Fruit fly (Drosophila melanogaster): ENCODE results near the gene Polr1E.
A peak's percentile ranks its signal among the peaks of the same experiment; 100 is the strongest.

The Polr1E gene

dm6 chr3R:18295262-18295944 lies 6.1 kb downstream of the Polr1E start (continued):
- peak; percentile 59; the same call in 2 of the 3 replicates for TF ChIP-seq CG6791 (GFP tag; IDR thresholded peaks at IDR 0.05; ENCODE audit: partially characterized antibody)
- no peak for TF ChIP-seq lov (optimal IDR thresholded peaks at IDR 0.05)
- TF ChIP-seq lov (GFP tag; IDR thresholded peaks at IDR 0.05), result no peak
- no peak for TF ChIP-seq CG33213 (GFP tag; optimal IDR thresholded peaks at IDR 0.05)
- TF ChIP-seq CG17612 (GFP tag; IDR thresholded peaks at IDR 0.05), result no peak
- TF ChIP-seq CG7839 (tag; optimal IDR thresholded peaks at IDR 0.05), result peak; percentile 24
- no peak for TF ChIP-seq CG12071 (GFP tag; optimal IDR thresholded peaks at IDR 0.05)
- TF ChIP-seq trem (tag; optimal IDR thresholded peaks at IDR 0.05), result no peak
- no peak for TF ChIP-seq vvl (GFP tag; IDR thresholded peaks at IDR 0.05)
- no peak for TF ChIP-seq H15 (GFP tag; IDR thresholded peaks at IDR 0.05)
- TF ChIP-seq Usf (GFP tag; optimal IDR thresholded peaks at IDR 0.05), result no peak
- no peak for TF ChIP-seq lola (GFP tag; optimal IDR thresholded peaks at IDR 0.05)
- TF ChIP-seq CG1529 (GFP tag; optimal IDR thresholded peaks at IDR 0.05), result no peak
- no peak for TF ChIP-seq Abd-B (GFP tag; optimal IDR thresholded peaks at IDR 0.05)
- TF ChIP-seq Doc3 (GFP tag; IDR thresholded peaks at IDR 0.05; ENCODE audit: partially characterized antibody), result no peak
- TF ChIP-seq lbe (GFP tag; optimal IDR thresholded peaks at IDR 0.05), result no peak
- no peak for TF ChIP-seq CG4730 (GFP tag; IDR thresholded peaks at IDR 0.05)
- no peak for TF ChIP-seq CG10462 (GFP tag; optimal IDR thresholded peaks at IDR 0.05)
- no peak for TF ChIP-seq Bdp1 (GFP tag; optimal IDR thresholded peaks at IDR 0.05)
- peak; percentile 5 for TF ChIP-seq Hsf (GFP tag; optimal IDR thresholded peaks at IDR 0.05)
- peak; percentile 21 for TF ChIP-seq Nf-YC (tag; optimal IDR thresholded peaks at IDR 0.05)
- TF ChIP-seq Pdp1 (GFP tag; optimal IDR thresholded peaks at IDR 0.05), result no peak
- no peak for TF ChIP-seq CG11504 (tag; optimal IDR thresholded peaks at IDR 0.05)
- no peak for TF ChIP-seq CG34422 (GFP tag; IDR thresholded peaks at IDR 0.05)
- TF ChIP-seq ci (GFP tag; IDR thresholded peaks at IDR 0.05), result no peak
- TF ChIP-seq Lim3 (GFP tag; IDR thresholded peaks at IDR 0.05), result no peak
- TF ChIP-seq CG13424 (tag; optimal IDR thresholded peaks at IDR 0.05), result peak; percentile 31
- peak; percentile 50; the same call in 2 of the 3 replicates for TF ChIP-seq CG16813 (GFP tag; IDR thresholded peaks at IDR 0.05; ENCODE audit: partially characterized antibody)
- no peak for TF ChIP-seq trh (GFP tag; optimal IDR thresholded peaks at IDR 0.05)
- TF ChIP-seq repo (GFP tag; optimal IDR thresholded peaks at IDR 0.05), result no peak
- TF ChIP-seq CG34224 (GFP tag; IDR thresholded peaks at IDR 0.05; ENCODE audit: partially characterized antibody), result no peak
- no peak; the same call in 2 of the 3 replicates for TF ChIP-seq vnd (GFP tag; IDR thresholded peaks at IDR 0.05; ENCODE audit: partially characterized antibody)
- TF ChIP-seq Gug (GFP tag; IDR thresholded peaks at IDR 0.05), result no peak
- TF ChIP-seq phol (tag; optimal IDR thresholded peaks at IDR 0.05), result peak; percentile 18
- no peak for TF ChIP-seq Camta (GFP tag; optimal IDR thresholded peaks at IDR 0.05)
- no peak for TF ChIP-seq CG8089 (GFP tag; optimal IDR thresholded peaks at IDR 0.05)
- TF ChIP-seq Dbx (GFP tag; IDR thresholded peaks at IDR 0.05), result no peak
- TF ChIP-seq CG9727 (GFP tag; optimal IDR thresholded peaks at IDR 0.05), result no peak
- TF ChIP-seq CG30403 (GFP tag; optimal IDR thresholded peaks at IDR 0.05), result peak; percentile 22
- TF ChIP-seq nau (GFP tag; optimal IDR thresholded peaks at IDR 0.05), result no peak
- no peak for TF ChIP-seq Nf-YB (GFP tag; optimal IDR thresholded peaks at IDR 0.05)
- no peak for TF ChIP-seq CG12744 (GFP tag; optimal IDR thresholded peaks at IDR 0.05)
- TF ChIP-seq wdn (GFP tag; IDR thresholded peaks at IDR 0.05), result no peak
- TF ChIP-seq CHES-1-like (GFP tag; optimal IDR thresholded peaks at IDR 0.05), result no peak
- peak in 1 of 2 experiments; percentile 18 for TF ChIP-seq bsh (GFP tag; optimal IDR thresholded peaks at IDR 0.05)
- TF ChIP-seq Dfd (GFP tag; optimal IDR thresholded peaks at IDR 0.05), result no peak
- TF ChIP-seq Rx (GFP tag; IDR thresholded peaks at IDR 0.05), result no peak
- TF ChIP-seq mirr (GFP tag; optimal IDR thresholded peaks at IDR 0.05), result no peak
- TF ChIP-seq usp (GFP tag; optimal IDR thresholded peaks at IDR 0.05), result no peak
- no peak for TF ChIP-seq Vsx1 (GFP tag; optimal IDR thresholded peaks at IDR 0.05)
